Fruit fly (Drosophila melanogaster) Kc167 (cell line): ENCODE data around the gene RhoGAP18B.

Experiments used
- Myc ChIP-seq: fragments of >200 bp; optimal IDR thresholded peaks from 2 replicates; lab custom pipeline; 2017; ENCODE audit warnings: missing external identifiers
- h ChIP-seq: fragments of >200 bp; optimal IDR thresholded peaks from 3 replicates; lab custom pipeline; 2018; ENCODE audit warnings: missing external identifiers
- psq ChIP-seq: fragments of >200 bp; optimal IDR thresholded peaks from 2 replicates; lab custom pipeline; 2017; ENCODE audit warnings: missing external identifiers
- ttk ChIP-seq: sonication (Bioruptor generic); optimal IDR thresholded peaks from 2 replicates; lab custom pipeline; 2017; ENCODE audit warnings: missing external identifiers

DNA sequence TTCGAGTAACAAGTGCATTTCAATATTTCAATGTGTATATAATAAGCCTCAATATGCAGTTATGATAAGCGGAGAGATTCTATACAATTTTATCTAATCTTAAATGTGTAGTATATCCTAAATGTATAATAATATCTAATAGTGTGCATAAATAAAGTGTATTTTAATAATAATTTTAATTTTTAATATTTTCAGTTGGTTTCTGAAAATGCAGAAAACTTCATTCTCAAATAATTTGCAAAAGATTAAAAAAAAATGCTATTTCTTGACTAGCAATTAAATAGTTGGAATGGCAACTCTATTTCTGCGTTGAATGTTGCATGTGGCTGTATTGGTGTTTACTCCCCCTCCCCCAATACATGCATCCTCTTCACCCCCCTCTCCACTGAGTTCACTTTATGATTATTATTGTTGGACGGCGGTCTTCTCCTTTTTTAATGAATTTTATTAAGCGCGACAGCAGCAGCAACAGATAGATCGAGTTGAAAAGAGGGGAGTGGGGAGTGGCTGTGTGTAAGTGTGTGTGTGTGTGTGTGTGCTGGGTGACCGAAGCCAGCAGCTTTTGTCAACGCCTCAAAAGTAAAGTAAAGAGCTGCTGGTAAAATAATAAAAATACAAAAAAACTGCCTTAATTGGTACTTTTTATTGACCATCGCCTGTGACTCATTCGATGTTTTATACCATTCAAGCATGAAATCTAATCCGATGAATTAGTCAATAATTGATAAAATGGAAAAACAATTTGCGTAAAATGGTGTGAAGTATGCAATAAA, 6.1 kb downstream of the RhoGAP18B start:
- TF ChIP-seq ttk (lab: Kevin White, UChicago) (no peak), h (no peak), Myc (lab: Kevin White, UChicago) (no peak), psq (lab: Kevin White, UChicago) (no peak)
